Worm (Caenorhabditis elegans) whole organism, late embryonic: Measurements from ENCODE around the gene hlh-14.

Source experiments
- C38D4.7 ChIP-seq: fragments of 200-800 bp; sonication (Bioruptor generic); optimal IDR thresholded peaks from 2 replicates; lab custom pipeline; 2018; ENCODE audit warnings: mild to moderate bottlenecking, missing genetic modification characterization, moderate library complexity, missing compliant biosample characterization
- F13H6.1 ChIP-seq: sonication (generic microtip); optimal IDR thresholded peaks from 2 replicates; lab custom pipeline; 2016; ENCODE audit warnings: missing genetic modification characterization, missing compliant biosample characterization
- K02D7.2 ChIP-seq: sonication (generic microtip); optimal IDR thresholded peaks from 2 replicates; lab custom pipeline; 2017; ENCODE audit warnings: mild to moderate bottlenecking, missing genetic modification characterization, missing compliant biosample characterization
- K09A11.1 ChIP-seq: sonication (generic microtip); optimal IDR thresholded peaks from 2 replicates; lab custom pipeline; 2017; ENCODE audit warnings: antibody characterized with exemption, mild to moderate bottlenecking, missing genetic modification characterization, missing compliant biosample characterization; ENCODE audit not compliant: insufficient read depth
- Y22D7AL.16 ChIP-seq: sonication (generic microtip); optimal IDR thresholded peaks from 2 replicates; lab custom pipeline; 2016; ENCODE audit warnings: missing genetic modification characterization, missing compliant biosample characterization
- ahr-1 ChIP-seq: sonication (generic microtip); optimal IDR thresholded peaks from 2 replicates; lab custom pipeline; 2016; ENCODE audit warnings: missing genetic modification characterization, missing compliant biosample characterization
- ama-1 ChIP-seq: fragments of 150-350 bp; optimal IDR thresholded peaks from 2 replicates; lab custom pipeline; 2014
- ceh-14 ChIP-seq: sonication (generic microtip); optimal IDR thresholded peaks from 2 replicates; lab custom pipeline; 2016; ENCODE audit warnings: missing genotype, missing genetic modification characterization, missing compliant biosample characterization
- ceh-18 ChIP-seq: sonication (generic microtip); optimal IDR thresholded peaks from 2 replicates; lab custom pipeline; 2016; ENCODE audit warnings: missing genetic modification characterization, missing compliant biosample characterization
- ceh-19 ChIP-seq: fragments of 200-800 bp; sonication (Bioruptor generic); optimal IDR thresholded peaks from 2 replicates; lab custom pipeline; 2018; ENCODE audit warnings: mild to moderate bottlenecking, missing genetic modification characterization, missing compliant biosample characterization
- ceh-2 ChIP-seq: sonication (generic microtip); optimal IDR thresholded peaks from 2 replicates; lab custom pipeline; 2016; ENCODE audit warnings: missing genotype, missing genetic modification characterization, missing compliant biosample characterization
- ceh-22 ChIP-seq: sonication (generic microtip); optimal IDR thresholded peaks from 2 replicates; lab custom pipeline; 2017; ENCODE audit warnings: missing biosample characterization, missing genetic modification characterization
- ceh-31 ChIP-seq: sonication (generic microtip); optimal IDR thresholded peaks from 2 replicates; lab custom pipeline; 2016; ENCODE audit warnings: missing genetic modification characterization, missing compliant biosample characterization
- ceh-45 ChIP-seq: fragments of 200-800 bp; sonication (Bioruptor generic); IDR thresholded peaks from 2 replicates; pipeline ENCODE4 v1.3.6; 2022; ENCODE audit warnings: missing genetic modification reagents, missing genetic modification characterization, missing compliant biosample characterization
- ceh-6 ChIP-seq: fragments of 200-800 bp; sonication (Bioruptor generic); optimal IDR thresholded peaks from 2 replicates; lab custom pipeline; 2018; ENCODE audit warnings: mild to moderate bottlenecking, missing genetic modification characterization, missing compliant biosample characterization
- ceh-9 ChIP-seq: sonication (generic microtip); optimal IDR thresholded peaks from 2 replicates; lab custom pipeline; 2016; ENCODE audit warnings: mild to moderate bottlenecking, missing genetic modification characterization, inconsistent platforms, missing compliant biosample characterization
- che-1 ChIP-seq: sonication (generic microtip); optimal IDR thresholded peaks from 2 replicates; lab custom pipeline; 2016; ENCODE audit warnings: mild to moderate bottlenecking, missing genetic modification characterization, missing compliant biosample characterization
- dmd-4 ChIP-seq: sonication (generic microtip); optimal IDR thresholded peaks from 2 replicates; lab custom pipeline; 2016; ENCODE audit warnings: borderline replicate concordance, missing genetic modification characterization, missing compliant biosample characterization
- elt-2 ChIP-seq: sonication (generic microtip); optimal IDR thresholded peaks from 2 replicates; lab custom pipeline; 2016; ENCODE audit warnings: missing genetic modification reagents, missing genetic modification characterization, missing compliant biosample characterization
- elt-4 ChIP-seq: sonication (generic microtip); optimal IDR thresholded peaks from 2 replicates; lab custom pipeline; 2016; ENCODE audit warnings: missing genetic modification characterization, missing compliant biosample characterization
- eyg-1 ChIP-seq: sonication (generic microtip); optimal IDR thresholded peaks from 2 replicates; lab custom pipeline; 2016; ENCODE audit warnings: missing genotype, missing genetic modification characterization, missing compliant biosample characterization
- fax-1 ChIP-seq: sonication (generic microtip); optimal IDR thresholded peaks from 2 replicates; lab custom pipeline; 2016; ENCODE audit warnings: missing genotype, missing genetic modification characterization, missing compliant biosample characterization
- gmeb-2 ChIP-seq: sonication (generic microtip); optimal IDR thresholded peaks from 2 replicates; lab custom pipeline; 2016; ENCODE audit warnings: missing genetic modification characterization, inconsistent platforms, missing compliant biosample characterization
- hlh-6 ChIP-seq: sonication (generic microtip); optimal IDR thresholded peaks from 2 replicates; lab custom pipeline; 2016; ENCODE audit warnings: missing genotype, missing genetic modification characterization, missing compliant biosample characterization
- hlh-8 ChIP-seq: sonication (generic microtip); optimal IDR thresholded peaks from 2 replicates; lab custom pipeline; 2016; ENCODE audit warnings: missing genotype, missing genetic modification characterization, missing compliant biosample characterization
- lim-6 ChIP-seq: sonication (generic microtip); optimal IDR thresholded peaks from 2 replicates; lab custom pipeline; 2016; ENCODE audit warnings: missing genetic modification characterization, missing compliant biosample characterization
- lin-11 ChIP-seq: fragments of 200-800 bp; sonication (Bioruptor generic); optimal IDR thresholded peaks from 2 replicates; lab custom pipeline; 2018; ENCODE audit warnings: mild to moderate bottlenecking, missing genetic modification characterization, missing compliant biosample characterization
- mec-3 ChIP-seq: sonication (generic microtip); optimal IDR thresholded peaks from 2 replicates; lab custom pipeline; 2016; ENCODE audit warnings: borderline replicate concordance, missing genetic modification characterization, missing compliant biosample characterization
- nfya-1 ChIP-seq: sonication (generic microtip); optimal IDR thresholded peaks from 2 replicates; lab custom pipeline; 2017; ENCODE audit warnings: missing genetic modification characterization, mild to moderate bottlenecking, missing compliant biosample characterization, antibody characterized with exemption, moderate library complexity
- npax-4 ChIP-seq: sonication (generic microtip); optimal IDR thresholded peaks from 2 replicates; lab custom pipeline; 2016; ENCODE audit warnings: missing genetic modification characterization, missing compliant biosample characterization
- odd-2 ChIP-seq: sonication (generic microtip); optimal IDR thresholded peaks from 2 replicates; lab custom pipeline; 2017; ENCODE audit warnings: antibody characterized with exemption, mild to moderate bottlenecking, missing genetic modification characterization, missing compliant biosample characterization
- pag-3 ChIP-seq: sonication (generic microtip); optimal IDR thresholded peaks from 2 replicates; lab custom pipeline; 2016; ENCODE audit warnings: missing compliant biosample characterization, missing genetic modification characterization, borderline replicate concordance
- pat-9 ChIP-seq: fragments of 200-800 bp; sonication (Bioruptor generic); optimal IDR thresholded peaks from 2 replicates; lab custom pipeline; 2018; ENCODE audit warnings: mild to moderate bottlenecking, missing genetic modification characterization, moderate library complexity, missing compliant biosample characterization
- pax-1 ChIP-seq: fragments of 150-350 bp; optimal IDR thresholded peaks from 2 replicates; lab custom pipeline; 2014; ENCODE audit warnings: missing biosample characterization, missing genetic modification characterization
- pha-2 ChIP-seq: sonication (generic microtip); optimal IDR thresholded peaks from 2 replicates; lab custom pipeline; 2017; ENCODE audit warnings: mild to moderate bottlenecking, missing genetic modification characterization, missing compliant biosample characterization
- pha-4 ChIP-seq: fragments of 150-350 bp; optimal IDR thresholded peaks from 2 replicates; lab custom pipeline; 2018; ENCODE audit warnings: missing biosample characterization, missing genetic modification reagents, missing genetic modification characterization
- pqm-1 ChIP-seq: sonication (generic microtip); optimal IDR thresholded peaks from 2 replicates; lab custom pipeline; 2016; ENCODE audit warnings: missing genetic modification characterization, missing compliant biosample characterization
- sdc-2 ChIP-seq: sonication (generic microtip); optimal IDR thresholded peaks from 2 replicates; lab custom pipeline; 2016; ENCODE audit warnings: missing genotype, missing genetic modification characterization, missing compliant biosample characterization
- sox-2 ChIP-seq: fragments of 200-800 bp; sonication (Bioruptor generic); IDR thresholded peaks from 2 replicates; pipeline ENCODE4 v1.3.6; 2022; ENCODE audit warnings: missing genetic modification reagents, missing genetic modification characterization, missing compliant biosample characterization
- sox-4 ChIP-seq: sonication (generic microtip); optimal IDR thresholded peaks from 2 replicates; lab custom pipeline; 2017; ENCODE audit warnings: mild to moderate bottlenecking, missing genetic modification characterization, inconsistent platforms, missing compliant biosample characterization
- syd-9 ChIP-seq: sonication (generic microtip); optimal IDR thresholded peaks from 2 replicates; lab custom pipeline; 2016; ENCODE audit warnings: mild to moderate bottlenecking, missing genetic modification characterization, moderate library complexity, missing compliant biosample characterization
- tbx-2 ChIP-seq: sonication (generic microtip); optimal IDR thresholded peaks from 2 replicates; lab custom pipeline; 2016; ENCODE audit warnings: missing genetic modification characterization, missing compliant biosample characterization
- tbx-7 ChIP-seq: sonication (generic microtip); optimal IDR thresholded peaks from 2 replicates; lab custom pipeline; 2016; ENCODE audit warnings: missing genotype, missing genetic modification characterization, missing compliant biosample characterization
- ttx-3 ChIP-seq: sonication (generic microtip); optimal IDR thresholded peaks from 2 replicates; lab custom pipeline; 2016; ENCODE audit warnings: missing genetic modification reagents, missing genetic modification characterization, missing compliant biosample characterization
- unc-3 ChIP-seq, 2 experiments: fragments of 200-800 bp in 1 of 2; sonication (Bioruptor generic) in 1 of 2; sonication (generic microtip) in 1 of 2; conservative IDR thresholded peaks in 1 of 2; optimal IDR thresholded peaks in 1 of 2; 2 replicates each; pipeline versions ENCODE4 v1.3.6 to Lab custom; 2016 to 2022; ENCODE audit warnings: missing compliant biosample characterization in 2 of 2, missing genetic modification characterization in 2 of 2, missing genetic modification reagents in 1 of 2
- unc-55 ChIP-seq: sonication (generic microtip); optimal IDR thresholded peaks from 2 replicates; lab custom pipeline; 2017; ENCODE audit warnings: missing biosample characterization, missing genetic modification reagents, missing genetic modification characterization
- zip-5 ChIP-seq: sonication (generic microtip); optimal IDR thresholded peaks from 2 replicates; lab custom pipeline; 2016; ENCODE audit warnings: missing genetic modification characterization, missing compliant biosample characterization
- ztf-16 ChIP-seq: sonication (generic microtip); optimal IDR thresholded peaks from 2 replicates; lab custom pipeline; 2017; ENCODE audit warnings: missing genetic modification characterization, missing compliant biosample characterization

hlh-14 gene

ce11 chrII:5774120-5774519 is 35.4 kb upstream of the hlh-14 start, which contains the start of the genes dmd-5 and F10C1.1:
dmd-5 (minus strand) TSS chrII:5774220.
F10C1.1 (plus strand) TSS chrII:5774229.
- TF ChIP-seq mec-3 (tag; lab: Kevin White, UChicago) (no peak), ceh-19 (GFP tag; lab: Kevin White, UChicago) (no peak), lim-6 (tag; lab: Kevin White, UChicago) (no peak), odd-2 (tag; lab: Kevin White, UChicago) (no peak), fax-1 (tag; lab: Kevin White, UChicago) (no peak)

ce11 chrII:5772547-5773142 is 34.0 kb upstream of the hlh-14 start:
- peak; percentile 35 for TF ChIP-seq syd-9 (tag; lab: Kevin White, UChicago)
- TF ChIP-seq zip-5 (tag; lab: Kevin White, UChicago), result peak; percentile 30
- no peak for TF ChIP-seq ahr-1 (tag; lab: Kevin White, UChicago)
- no peak for TF ChIP-seq lim-6 (tag; lab: Kevin White, UChicago)
- no peak for TF ChIP-seq K02D7.2 (tag; lab: Kevin White, UChicago)
- no peak for TF ChIP-seq pag-3 (tag; lab: Kevin White, UChicago)
- no peak for TF ChIP-seq elt-4 (tag; lab: Kevin White, UChicago)
- peak; percentile 60 for TF ChIP-seq C38D4.7 (GFP tag; lab: Kevin White, UChicago)
- TF ChIP-seq pax-1 (tag; lab: Kevin White, UChicago), result no peak
- no peak for TF ChIP-seq unc-55 (GFP tag; lab: Kevin White, UChicago)
- no peak for TF ChIP-seq hlh-8 (tag; lab: Kevin White, UChicago)
- peak; percentile 26 for TF ChIP-seq ceh-14 (tag; lab: Kevin White, UChicago)
- TF ChIP-seq ceh-22, result no peak
- peak; percentile 53 for TF ChIP-seq pat-9 (tag; lab: Kevin White, UChicago)
- peak; percentile 52 for TF ChIP-seq ceh-31 (tag; lab: Kevin White, UChicago)
- TF ChIP-seq pha-2 (tag; lab: Kevin White, UChicago), result no peak
- TF ChIP-seq mec-3 (tag; lab: Kevin White, UChicago), result no peak
- no peak for TF ChIP-seq npax-4 (tag; lab: Kevin White, UChicago)
- TF ChIP-seq fax-1 (tag; lab: Kevin White, UChicago), result peak; percentile 38
- TF ChIP-seq sox-2 (GFP tag; lab: Robert Waterston, UW), result no peak; the same call in 1 of the 2 replicates
- TF ChIP-seq che-1, result peak; percentile 70
- TF ChIP-seq ceh-45 (GFP tag; lab: Robert Waterston, UW), result 0 out of 2 replicates have a peak, but pooled peaks have one; percentile 20
- peak; percentile 18 for TF ChIP-seq Y22D7AL.16
- peak; percentile 28 for TF ChIP-seq ztf-16 (tag; lab: Kevin White, UChicago)
- TF ChIP-seq unc-3 (GFP tag; conservative IDR thresholded peaks at IDR 0.05; lab: Robert Waterston, UW), result peak; percentile 21; the same call in 1 of the 2 replicates
- TF ChIP-seq unc-3 (tag; optimal IDR thresholded peaks at IDR 0.05; lab: Kevin White, UChicago), result no peak
- TF ChIP-seq lin-11 (tag; lab: Kevin White, UChicago), result peak; percentile 12
- TF ChIP-seq sox-4 (tag; lab: Kevin White, UChicago), result peak; percentile 56
- peak; percentile 37 for TF ChIP-seq ceh-18 (tag; lab: Kevin White, UChicago)
- no peak for TF ChIP-seq pha-4
- TF ChIP-seq sdc-2 (tag; lab: Kevin White, UChicago), result peak; percentile 48
- no peak for TF ChIP-seq ama-1 (lab: Kevin White, UChicago)
- no peak for TF ChIP-seq K09A11.1
- no peak for TF ChIP-seq ceh-9 (tag; lab: Kevin White, UChicago)
- TF ChIP-seq nfya-1 (tag; lab: Kevin White, UChicago), result peak; percentile 23
- TF ChIP-seq elt-2 (tag; lab: Kevin White, UChicago), result peak; percentile 87
- peak; percentile 48 for TF ChIP-seq hlh-6 (tag; lab: Kevin White, UChicago)
- peak; percentile 48 for TF ChIP-seq tbx-2 (tag; lab: Kevin White, UChicago)
- TF ChIP-seq dmd-4 (tag; lab: Kevin White, UChicago), result no peak
- no peak for TF ChIP-seq gmeb-2
- peak; percentile 46 for TF ChIP-seq ceh-2 (tag; lab: Kevin White, UChicago)
- TF ChIP-seq odd-2 (tag; lab: Kevin White, UChicago), result no peak
- peak; percentile 9 for TF ChIP-seq pqm-1 (tag; lab: Kevin White, UChicago)
- peak; percentile 68 for TF ChIP-seq ceh-6 (GFP tag; lab: Kevin White, UChicago)
- no peak for TF ChIP-seq F13H6.1 (tag; lab: Kevin White, UChicago)
- no peak for TF ChIP-seq tbx-7 (tag; lab: Kevin White, UChicago)
- peak; percentile 43 for TF ChIP-seq eyg-1 (tag; lab: Kevin White, UChicago)
- peak; percentile 36 for TF ChIP-seq ttx-3 (tag; lab: Kevin White, UChicago)
